Fruit fly (Drosophila melanogaster) whole organism, embryonic: ENCODE results near the gene CG33489.
A peak's percentile ranks its signal among the peaks of the same experiment; 100 is the strongest.

ENCODE experiments used
- Aef1 ChIP-seq: fragments of 200-800 bp; sonication (Bioruptor generic); IDR thresholded peaks from 3 replicates; pipeline ENCODE4 v1.3.6; 2022; ENCODE audit warnings: missing biosample characterization, missing genetic modification characterization
- Atf6 ChIP-seq: fragments of 200-800 bp; sonication (Bioruptor generic); IDR thresholded peaks from 2 replicates; pipeline ENCODE4 v1.3.6; 2022; ENCODE audit warnings: missing biosample characterization, missing genetic modification characterization
- Bgb ChIP-seq: fragments of 200-800 bp; sonication (Bioruptor generic); IDR thresholded peaks from 2 replicates; pipeline ENCODE4 v1.3.6; 2022; ENCODE audit warnings: missing biosample characterization, missing genetic modification characterization; ENCODE audit not compliant: partially characterized antibody
- CG10147 ChIP-seq: fragments of 200-800 bp; sonication (Bioruptor generic); optimal IDR thresholded peaks from 2 replicates; lab custom pipeline; 2019; ENCODE audit warnings: missing biosample characterization, mild to moderate bottlenecking, missing genetic modification characterization, moderate library complexity
- CG11695 ChIP-seq: fragments of 200-800 bp; sonication (Bioruptor generic); IDR thresholded peaks from 3 replicates; pipeline ENCODE4 v1.3.6; 2022; ENCODE audit warnings: missing biosample characterization, missing genetic modification characterization
- CG11723 ChIP-seq: fragments of 200-800 bp; sonication (Bioruptor generic); optimal IDR thresholded peaks from 2 replicates; lab custom pipeline; 2017; ENCODE audit warnings: missing biosample characterization, mild to moderate bottlenecking, missing genetic modification characterization
- CG12155 ChIP-seq: fragments of 200-800 bp; sonication (Bioruptor generic); optimal IDR thresholded peaks from 3 replicates; lab custom pipeline; 2016; ENCODE audit warnings: missing biosample characterization, missing genetic modification characterization
- CG12236 ChIP-seq: fragments of 200-800 bp; sonication (Bioruptor generic); optimal IDR thresholded peaks from 2 replicates; lab custom pipeline; 2016; ENCODE audit warnings: missing biosample characterization, missing genetic modification characterization
- CG13123 ChIP-seq: fragments of 200-800 bp; sonication (Bioruptor generic); optimal IDR thresholded peaks from 2 replicates; lab custom pipeline; 2016; ENCODE audit warnings: missing biosample characterization, missing genetic modification characterization
- CG15696 ChIP-seq: fragments of 200-800 bp; sonication (Bioruptor generic); optimal IDR thresholded peaks from 2 replicates; lab custom pipeline; 2019; ENCODE audit warnings: missing biosample characterization, mild to moderate bottlenecking, missing genetic modification characterization, moderate library complexity
- CG17328 ChIP-seq: fragments of 200-800 bp; sonication (Bioruptor generic); IDR thresholded peaks from 2 replicates; pipeline ENCODE4 v1.3.6; 2022; ENCODE audit warnings: missing biosample characterization, missing genetic modification characterization
- CG18262 ChIP-seq: fragments of 200-800 bp; optimal IDR thresholded peaks from 3 replicates; lab custom pipeline; 2019; ENCODE audit warnings: missing biosample characterization, mild to moderate bottlenecking, missing genetic modification characterization, moderate library complexity
- CG18599 ChIP-seq: fragments of 200-800 bp; sonication (Bioruptor generic); optimal IDR thresholded peaks from 3 replicates; lab custom pipeline; 2017; ENCODE audit warnings: missing biosample characterization, missing genetic modification characterization, mild to moderate bottlenecking, moderate library complexity, missing genetic modification reagents
- CG2120 ChIP-seq: fragments of 200-800 bp; sonication (Bioruptor generic); optimal IDR thresholded peaks from 3 replicates; lab custom pipeline; 2016; ENCODE audit warnings: missing biosample characterization, missing genetic modification characterization
- CG2678 ChIP-seq: fragments of 200-800 bp; sonication (Bioruptor generic); optimal IDR thresholded peaks from 3 replicates; lab custom pipeline; 2019; ENCODE audit warnings: missing biosample characterization, mild to moderate bottlenecking, missing genetic modification characterization, moderate library complexity
- CG2712 ChIP-seq: fragments of 200-800 bp; optimal IDR thresholded peaks from 3 replicates; lab custom pipeline; 2019; ENCODE audit warnings: missing biosample characterization, mild to moderate bottlenecking, missing genetic modification characterization, moderate library complexity
- CG30403 ChIP-seq: fragments of 200-800 bp; sonication (Bioruptor generic); optimal IDR thresholded peaks from 3 replicates; lab custom pipeline; 2016; ENCODE audit warnings: missing biosample characterization, missing genetic modification characterization
- CG31388 ChIP-seq: fragments of 200-800 bp; sonication (Bioruptor generic); optimal IDR thresholded peaks from 2 replicates; lab custom pipeline; 2016; ENCODE audit warnings: missing biosample characterization, missing genetic modification characterization
- CG33557 ChIP-seq: fragments of 200-800 bp; sonication (Bioruptor generic); optimal IDR thresholded peaks from 2 replicates; lab custom pipeline; 2019; ENCODE audit warnings: missing biosample characterization, mild to moderate bottlenecking, missing genetic modification characterization, moderate library complexity
- CG34422 ChIP-seq: fragments of 200-800 bp; sonication (Bioruptor generic); IDR thresholded peaks from 3 replicates; pipeline ENCODE4 v1.3.6; 2022; ENCODE audit warnings: missing biosample characterization, missing genetic modification characterization
- CG4707 ChIP-seq: fragments of 200-800 bp; sonication (Bioruptor generic); optimal IDR thresholded peaks from 2 replicates; lab custom pipeline; 2018; ENCODE audit warnings: missing biosample characterization, mild to moderate bottlenecking, missing genetic modification characterization, moderate library complexity
- CG6254 ChIP-seq: fragments of 200-800 bp; sonication (Bioruptor generic); optimal IDR thresholded peaks from 3 replicates; lab custom pipeline; 2017; ENCODE audit warnings: mild to moderate bottlenecking, missing biosample characterization, missing genetic modification reagents, missing genetic modification characterization
- CG8089 ChIP-seq: fragments of 200-800 bp; sonication (Bioruptor generic); optimal IDR thresholded peaks from 3 replicates; lab custom pipeline; 2016; ENCODE audit warnings: missing biosample characterization, missing genetic modification characterization
- CG8478 ChIP-seq: fragments of >200 bp; optimal IDR thresholded peaks from 2 replicates; lab custom pipeline; 2018
- CG9609 ChIP-seq: fragments of 200-800 bp; sonication (Bioruptor generic); optimal IDR thresholded peaks from 3 replicates; lab custom pipeline; 2016; ENCODE audit warnings: missing biosample characterization, missing genetic modification characterization
- D ChIP-seq, 2 experiments: fragments of 200-800 bp in 1 of 2; fragments of >200 bp in 1 of 2; sonication (Bioruptor generic) in 1 of 2; optimal IDR thresholded peaks; 2 replicates in 1 of 2; 3 replicates in 1 of 2; lab custom pipeline; 2017; ENCODE audit warnings: mild to moderate bottlenecking in 1 of 2, missing biosample characterization in 1 of 2, missing genetic modification characterization in 1 of 2, missing genetic modification reagents in 1 of 2
- Eip74EF ChIP-seq, 2 experiments: fragments of 200-800 bp in 1 of 2; fragments of >200 bp in 1 of 2; sonication (Bioruptor generic) in 1 of 2; optimal IDR thresholded peaks; 2 replicates each; lab custom pipeline; 2017 to 2019; ENCODE audit warnings: missing biosample characterization in 2 of 2, missing genetic modification characterization in 2 of 2, mild to moderate bottlenecking in 1 of 2, moderate library complexity in 1 of 2
- Elba2 ChIP-seq: fragments of 200-800 bp; sonication (Bioruptor generic); optimal IDR thresholded peaks from 3 replicates; lab custom pipeline; 2016; ENCODE audit warnings: missing biosample characterization, missing genetic modification characterization
- Fer2 ChIP-seq: fragments of 200-800 bp; sonication (Bioruptor generic); optimal IDR thresholded peaks from 2 replicates; lab custom pipeline; 2018; ENCODE audit warnings: missing biosample characterization, mild to moderate bottlenecking, missing genetic modification characterization, moderate library complexity
- HLH3B ChIP-seq: fragments of 200-800 bp; sonication (Bioruptor generic); IDR thresholded peaks from 2 replicates; pipeline ENCODE4 v1.3.6; 2022; ENCODE audit warnings: missing biosample characterization, missing genetic modification characterization
- Mrtf ChIP-seq: fragments of 200-800 bp; sonication (Bioruptor generic); IDR thresholded peaks from 3 replicates; pipeline ENCODE4 v1.3.6; 2022; ENCODE audit warnings: missing biosample characterization, missing genetic modification characterization
- NC2α ChIP-seq: fragments of 200-800 bp; sonication (Bioruptor generic); optimal IDR thresholded peaks from 2 replicates; lab custom pipeline; 2016; ENCODE audit warnings: missing biosample characterization, missing genetic modification characterization
- NC2β ChIP-seq: fragments of 200-800 bp; sonication (Bioruptor generic); optimal IDR thresholded peaks from 2 replicates; lab custom pipeline; 2016; ENCODE audit warnings: missing biosample characterization, missing genetic modification characterization
- ac ChIP-seq: fragments of 200-800 bp; sonication (Bioruptor generic); optimal IDR thresholded peaks from 3 replicates; lab custom pipeline; 2017; ENCODE audit warnings: missing biosample characterization, mild to moderate bottlenecking, missing genetic modification characterization
- br ChIP-seq: fragments of >200 bp; optimal IDR thresholded peaks from 2 replicates; lab custom pipeline; 2017
- cg ChIP-seq: fragments of 200-800 bp; sonication (Bioruptor generic); optimal IDR thresholded peaks from 3 replicates; lab custom pipeline; 2019; ENCODE audit warnings: missing biosample characterization, mild to moderate bottlenecking, missing genetic modification characterization, moderate library complexity
- chinmo ChIP-seq: fragments of 200-800 bp; sonication (Bioruptor generic); IDR thresholded peaks from 4 replicates; pipeline ENCODE4 v1.3.6; 2022; ENCODE audit warnings: missing biosample characterization, missing genetic modification characterization; ENCODE audit not compliant: partially characterized antibody
- eve ChIP-seq, 2 experiments: fragments of >200 bp; optimal IDR thresholded peaks; 2 replicates each; lab custom pipeline; 2017; ENCODE audit warnings: missing biosample characterization in 2 of 2, missing genetic modification characterization in 2 of 2
- fd64A ChIP-seq: fragments of 200-800 bp; sonication (Bioruptor generic); optimal IDR thresholded peaks from 3 replicates; lab custom pipeline; 2018; ENCODE audit warnings: missing biosample characterization, mild to moderate bottlenecking, missing genetic modification characterization
- fu2 ChIP-seq: fragments of 200-800 bp; sonication (Bioruptor generic); optimal IDR thresholded peaks from 2 replicates; lab custom pipeline; 2016; ENCODE audit warnings: missing biosample characterization, missing genetic modification characterization
- h ChIP-seq: fragments of >200 bp; optimal IDR thresholded peaks from 2 replicates; lab custom pipeline; 2017
- ham ChIP-seq: fragments of 200-800 bp; sonication (Bioruptor generic); IDR thresholded peaks from 2 replicates; pipeline ENCODE4 v1.3.6; 2022; ENCODE audit warnings: missing biosample characterization, missing genetic modification characterization
- jing ChIP-seq: fragments of 200-800 bp; sonication (Bioruptor generic); optimal IDR thresholded peaks from 2 replicates; lab custom pipeline; 2018; ENCODE audit warnings: missing biosample characterization, mild to moderate bottlenecking, missing genetic modification characterization
- nau ChIP-seq: fragments of 200-800 bp; sonication (Bioruptor generic); optimal IDR thresholded peaks from 3 replicates; lab custom pipeline; 2017; ENCODE audit warnings: missing biosample characterization, mild to moderate bottlenecking, missing genetic modification characterization, missing genetic modification reagents
- nmo ChIP-seq: fragments of 200-800 bp; sonication (Bioruptor generic); optimal IDR thresholded peaks from 2 replicates; lab custom pipeline; 2018; ENCODE audit warnings: missing biosample characterization, mild to moderate bottlenecking, missing genetic modification characterization, moderate library complexity
- otp ChIP-seq: fragments of 200-800 bp; sonication (Bioruptor generic); IDR thresholded peaks from 3 replicates; pipeline ENCODE4, ENCODE4 v1.3.6; 2022; ENCODE audit warnings: missing biosample characterization, missing genetic modification characterization
- pnt ChIP-seq: fragments of 200-800 bp; sonication (Bioruptor generic); optimal IDR thresholded peaks from 3 replicates; lab custom pipeline; 2016; ENCODE audit warnings: missing biosample characterization, missing genetic modification characterization
- psq ChIP-seq: fragments of 200-800 bp; sonication (Bioruptor generic); optimal IDR thresholded peaks from 2 replicates; lab custom pipeline; 2017; ENCODE audit warnings: missing biosample characterization, missing genetic modification characterization
- twi ChIP-seq: fragments of 200-800 bp; optimal IDR thresholded peaks from 2 replicates; lab custom pipeline; 2019; ENCODE audit warnings: missing biosample characterization, mild to moderate bottlenecking, missing genetic modification characterization, moderate library complexity
- wor ChIP-seq: fragments of 200-800 bp; sonication (Bioruptor generic); IDR thresholded peaks from 2 replicates; pipeline ENCODE4 v1.3.6; 2022; ENCODE audit warnings: missing biosample characterization, missing genetic modification characterization

The CG33489 gene

DNA sequence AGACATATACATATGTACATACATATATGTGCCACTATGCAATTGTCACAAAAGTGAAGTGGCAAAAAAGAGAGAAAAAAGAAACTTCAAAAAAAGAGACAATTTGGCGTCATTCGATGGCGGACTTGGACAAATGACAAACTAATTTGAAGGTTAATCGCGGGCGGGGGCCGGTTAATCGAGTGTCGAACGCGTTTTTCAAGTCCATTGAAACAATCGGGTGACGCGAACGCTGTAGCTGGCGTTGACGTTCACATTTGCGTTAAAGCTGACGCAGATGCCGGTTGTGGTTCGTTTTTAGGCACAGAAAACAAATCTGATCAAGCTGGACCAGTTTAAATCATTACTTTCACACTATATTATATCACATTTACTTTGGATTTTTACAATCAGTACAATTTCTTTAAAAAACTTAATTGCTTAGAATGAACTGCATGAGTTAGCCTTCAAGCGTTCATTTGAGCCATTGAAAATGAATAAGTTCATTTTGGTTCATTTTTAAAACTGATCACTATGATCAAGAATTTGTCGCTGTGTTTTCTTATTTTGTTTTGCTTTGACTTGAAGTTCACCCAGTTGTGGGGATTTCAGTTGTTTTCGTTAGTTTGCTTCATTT, 43.0 kb downstream of the CG33489 start (continued):
- TF ChIP-seq Elba2 (GFP tag; lab: Kevin White, UChicago) (no peak), otp (GFP tag; lab: Robert Waterston, UW) (no peak), h (lab: Kevin White, UChicago) (no peak), CG13123 (no peak), Eip74EF (GFP tag; optimal IDR thresholded peaks at IDR 0.05; lab: Kevin White, UChicago) (peak in 1 of 2 experiments; percentile 32), CG12236 (GFP tag; lab: Kevin White, UChicago) (no peak), CG11723 (no peak), Bgb (no peak), eve (GFP tag; optimal IDR thresholded peaks at IDR 0.05; lab: Kevin White, UChicago) (peak in 1 of 2 experiments; percentile 80), CG6254 (GFP tag; lab: Kevin White, UChicago) (no peak), jing (GFP tag; lab: Kevin White, UChicago) (no peak), Fer2 (tag; lab: Kevin White, UChicago) (peak; percentile 14), fd64A (GFP tag; lab: Kevin White, UChicago) (no peak), CG8478 (lab: Kevin White, UChicago) (no peak), psq (GFP tag; lab: Kevin White, UChicago) (no peak), cg (GFP tag; lab: Kevin White, UChicago) (no peak), pnt (GFP tag; lab: Kevin White, UChicago) (peak; percentile 36), CG11695 (no peak), nau (no peak), CG31388 (no peak), CG30403 (GFP tag; lab: Kevin White, UChicago) (peak; percentile 52), CG34422 (GFP tag; lab: Robert Waterston, UW) (0 out of 3 replicates have a peak, but pooled peaks have one; percentile 37), CG33557 (no peak), CG12155 (no peak), CG18262 (tag; lab: Kevin White, UChicago) (peak; percentile 36), CG9609 (GFP tag; lab: Kevin White, UChicago) (no peak), ac (GFP tag; lab: Kevin White, UChicago) (no peak), wor (GFP tag; lab: Robert Waterston, UW) (no peak), CG2712 (tag; lab: Kevin White, UChicago) (peak; percentile 17), CG15696 (no peak), CG17328 (GFP tag; lab: Robert Waterston, UW) (no peak), CG10147 (peak; percentile 23), twi (tag; lab: Kevin White, UChicago) (no peak), D (optimal IDR thresholded peaks at IDR 0.05; lab: Kevin White, UChicago) (no peak), D (GFP tag; optimal IDR thresholded peaks at IDR 0.05; lab: Kevin White, UChicago) (no peak), chinmo (GFP tag; lab: Robert Waterston, UW) (peak; percentile 50; the same call in 1 of the 4 replicates), CG2678 (tag; lab: Kevin White, UChicago) (peak; percentile 77), CG8089 (GFP tag; lab: Kevin White, UChicago) (no peak), fu2 (GFP tag; lab: Kevin White, UChicago) (peak; percentile 15), NC2β (GFP tag; lab: Kevin White, UChicago) (no peak), HLH3B (GFP tag; lab: Robert Waterston, UW) (peak; percentile 40; the same call in 1 of the 2 replicates), nmo (GFP tag; lab: Kevin White, UChicago) (peak; percentile 45), ham (GFP tag; lab: Robert Waterston, UW) (no peak), NC2α (GFP tag; lab: Kevin White, UChicago) (peak; percentile 11), br (lab: Kevin White, UChicago) (no peak), CG2120 (GFP tag; lab: Kevin White, UChicago) (peak; percentile 75), Mrtf (peak; percentile 45; the same call in 1 of the 3 replicates), Atf6 (GFP tag; lab: Robert Waterston, UW) (no peak; the same call in 1 of the 2 replicates), CG4707 (GFP tag; lab: Kevin White, UChicago) (no peak), CG18599 (peak; percentile 69), Aef1 (GFP tag; lab: Robert Waterston, UW) (peak; percentile 13; the same call in 1 of the 3 replicates)
